Fruit fly (Drosophila melanogaster) whole organism, prepupa: ENCODE results near the gene CG4935.

ENCODE experiments used
- Blimp-1 ChIP-seq: fragments of 200-800 bp; sonication (Bioruptor generic); optimal IDR thresholded peaks from 3 replicates; lab custom pipeline; 2017; ENCODE audit warnings: missing biosample characterization, missing genetic modification characterization, mild to moderate bottlenecking, moderate library complexity, missing genetic modification reagents
- CG10669 ChIP-seq: fragments of 200-800 bp; sonication (Bioruptor generic); optimal IDR thresholded peaks from 3 replicates; lab custom pipeline; 2018; ENCODE audit warnings: missing biosample characterization, mild to moderate bottlenecking, missing genetic modification characterization, moderate library complexity
- CG11294 ChIP-seq: fragments of 200-800 bp; sonication (Bioruptor generic); IDR thresholded peaks from 2 replicates; pipeline ENCODE4 v1.3.6; 2022; ENCODE audit warnings: missing biosample characterization, missing genetic modification characterization
- CG11762 ChIP-seq: fragments of 200-800 bp; sonication (Bioruptor generic); optimal IDR thresholded peaks from 3 replicates; lab custom pipeline; 2016; ENCODE audit warnings: missing biosample characterization, missing genetic modification characterization; ENCODE audit not compliant: insufficient read depth
- CG1621 ChIP-seq: fragments of 200-800 bp; sonication (Bioruptor generic); optimal IDR thresholded peaks from 3 replicates; lab custom pipeline; 2018; ENCODE audit warnings: missing biosample characterization, mild to moderate bottlenecking, missing genetic modification characterization
- CG16779 ChIP-seq: fragments of 200-800 bp; sonication (Bioruptor generic); optimal IDR thresholded peaks from 3 replicates; lab custom pipeline; 2017; ENCODE audit warnings: missing biosample characterization, mild to moderate bottlenecking, missing genetic modification characterization
- CG3032 ChIP-seq: fragments of 200-800 bp; optimal IDR thresholded peaks from 2 replicates; lab custom pipeline; 2019; ENCODE audit warnings: missing biosample characterization, mild to moderate bottlenecking, missing genetic modification characterization, moderate library complexity
- CG32006 ChIP-seq: fragments of 200-800 bp; sonication (Bioruptor generic); optimal IDR thresholded peaks from 3 replicates; lab custom pipeline; 2017; ENCODE audit warnings: missing biosample characterization, mild to moderate bottlenecking, missing genetic modification characterization
- CG3919 ChIP-seq: fragments of 200-800 bp; sonication (Bioruptor generic); optimal IDR thresholded peaks from 3 replicates; lab custom pipeline; 2016; ENCODE audit warnings: missing biosample characterization, missing genetic modification characterization
- CG6163 ChIP-seq: fragments of 200-800 bp; sonication (Bioruptor generic); IDR thresholded peaks from 3 replicates; pipeline ENCODE4 v1.3.6; 2022; ENCODE audit warnings: missing biosample characterization, missing genetic modification characterization
- CG6854 ChIP-seq: fragments of 200-800 bp; sonication (Bioruptor generic); optimal IDR thresholded peaks from 2 replicates; lab custom pipeline; 2017; ENCODE audit warnings: missing biosample characterization, mild to moderate bottlenecking, missing genetic modification characterization
- CG7368 ChIP-seq: fragments of 200-800 bp; sonication (Bioruptor generic); optimal IDR thresholded peaks from 3 replicates; lab custom pipeline; 2016; ENCODE audit warnings: missing biosample characterization, missing genetic modification characterization
- CG8119 ChIP-seq: fragments of 200-800 bp; sonication (Bioruptor generic); IDR thresholded peaks from 3 replicates; pipeline ENCODE4 v1.3.6; 2022; ENCODE audit warnings: missing biosample characterization, missing genetic modification characterization
- CG8632 ChIP-seq: fragments of 200-800 bp; sonication (Bioruptor generic); optimal IDR thresholded peaks from 3 replicates; lab custom pipeline; 2016; ENCODE audit warnings: missing biosample characterization, missing genetic modification characterization
- CG9139 ChIP-seq: fragments of 200-800 bp; sonication (Bioruptor generic); optimal IDR thresholded peaks from 3 replicates; lab custom pipeline; 2017; ENCODE audit warnings: missing biosample characterization, mild to moderate bottlenecking, missing genetic modification characterization
- Eip78C ChIP-seq: fragments of 200-800 bp; sonication (Bioruptor generic); peaks from one replicate; lab custom pipeline; 2016; ENCODE audit warnings: missing biosample characterization, missing genetic modification characterization
- Eip93F ChIP-seq: fragments of 200-800 bp; sonication (Bioruptor generic); optimal IDR thresholded peaks from 2 replicates; lab custom pipeline; 2016; ENCODE audit warnings: missing biosample characterization, mild to moderate bottlenecking, missing genetic modification characterization
- Ets96B ChIP-seq: fragments of 200-800 bp; optimal IDR thresholded peaks from 2 replicates; lab custom pipeline; 2019; ENCODE audit warnings: missing biosample characterization, mild to moderate bottlenecking, missing genetic modification characterization, moderate library complexity
- Gug ChIP-seq: fragments of 200-800 bp; sonication (Bioruptor generic); IDR thresholded peaks from 2 replicates; pipeline ENCODE4 v1.3.6; 2022; ENCODE audit warnings: missing biosample characterization, missing genetic modification characterization
- Hr38 ChIP-seq: sonication (Bioruptor generic); optimal IDR thresholded peaks from 2 replicates; lab custom pipeline; 2016; ENCODE audit warnings: missing biosample characterization, missing genetic modification characterization
- Hr39 ChIP-seq: fragments of 200-800 bp; sonication (Bioruptor generic); optimal IDR thresholded peaks from 2 replicates; lab custom pipeline; 2016; ENCODE audit warnings: missing biosample characterization, missing genetic modification characterization
- Lpt ChIP-seq: fragments of 200-800 bp; sonication (Bioruptor generic); optimal IDR thresholded peaks from 3 replicates; lab custom pipeline; 2016; ENCODE audit warnings: missing biosample characterization, missing genetic modification characterization
- Met ChIP-seq: fragments of 200-800 bp; sonication (Bioruptor generic); optimal IDR thresholded peaks from 3 replicates; lab custom pipeline; 2016; ENCODE audit warnings: missing biosample characterization, missing genetic modification characterization
- Smox ChIP-seq: fragments of 200-800 bp; sonication (Bioruptor generic); optimal IDR thresholded peaks from 3 replicates; lab custom pipeline; 2016; ENCODE audit warnings: missing biosample characterization, missing genetic modification characterization
- Sox102F ChIP-seq: fragments of 200-800 bp; sonication (Bioruptor generic); optimal IDR thresholded peaks from 2 replicates; lab custom pipeline; 2016; ENCODE audit warnings: missing biosample characterization, mild to moderate bottlenecking, missing genetic modification characterization
- Sox15 ChIP-seq: fragments of 200-800 bp; sonication (Bioruptor generic); optimal IDR thresholded peaks from 3 replicates; lab custom pipeline; 2016; ENCODE audit warnings: missing biosample characterization, missing genetic modification characterization
- achi ChIP-seq: fragments of 200-800 bp; sonication (Bioruptor generic); optimal IDR thresholded peaks from 3 replicates; lab custom pipeline; 2016; ENCODE audit warnings: missing biosample characterization, missing genetic modification characterization
- acj6 ChIP-seq: fragments of 200-800 bp; sonication (Bioruptor generic); optimal IDR thresholded peaks from 3 replicates; lab custom pipeline; 2016; ENCODE audit warnings: missing biosample characterization, missing genetic modification characterization
- dac ChIP-seq: fragments of 200-800 bp; sonication (Bioruptor generic); optimal IDR thresholded peaks from 2 replicates; lab custom pipeline; 2017; ENCODE audit warnings: missing biosample characterization, mild to moderate bottlenecking, missing genetic modification characterization
- dsx ChIP-seq: fragments of 200-800 bp; optimal IDR thresholded peaks from 3 replicates; lab custom pipeline; 2019; ENCODE audit warnings: missing biosample characterization, mild to moderate bottlenecking, missing genetic modification characterization, moderate library complexity; ENCODE audit not compliant: poor library complexity, severe bottlenecking
- fd59A ChIP-seq: fragments of 200-800 bp; sonication (Bioruptor generic); optimal IDR thresholded peaks from 2 replicates; lab custom pipeline; 2017; ENCODE audit warnings: missing biosample characterization, mild to moderate bottlenecking, missing genetic modification characterization, missing genetic modification reagents
- fkh ChIP-seq: fragments of 200-800 bp; sonication (Bioruptor generic); optimal IDR thresholded peaks from 3 replicates; lab custom pipeline; 2017; ENCODE audit warnings: missing biosample characterization, mild to moderate bottlenecking, missing genetic modification characterization, moderate library complexity
- net ChIP-seq: fragments of 200-800 bp; sonication (Bioruptor generic); optimal IDR thresholded peaks from 3 replicates; lab custom pipeline; 2016; ENCODE audit warnings: missing biosample characterization, missing genetic modification characterization
- pdm3 ChIP-seq: fragments of 200-800 bp; sonication (Bioruptor generic); optimal IDR thresholded peaks from 3 replicates; lab custom pipeline; 2016; ENCODE audit warnings: missing biosample characterization, missing genetic modification characterization
- salr ChIP-seq, 2 experiments: fragments of 200-800 bp; sonication (Bioruptor generic); optimal IDR thresholded peaks; 3 replicates each; lab custom pipeline; 2016 to 2018; ENCODE audit warnings: missing biosample characterization in 2 of 2, missing genetic modification characterization in 2 of 2, mild to moderate bottlenecking in 1 of 2
- spab ChIP-seq: fragments of 200-800 bp; sonication (Bioruptor generic); optimal IDR thresholded peaks from 2 replicates; lab custom pipeline; 2017; ENCODE audit warnings: missing biosample characterization, mild to moderate bottlenecking, missing genetic modification characterization, missing genetic modification reagents
- ss ChIP-seq, 2 experiments: fragments of 200-800 bp; sonication (Bioruptor generic); optimal IDR thresholded peaks; 2 replicates in 1 of 2; 3 replicates in 1 of 2; lab custom pipeline; 2017 to 2018; ENCODE audit warnings: mild to moderate bottlenecking in 2 of 2, missing biosample characterization in 2 of 2, missing genetic modification characterization in 2 of 2, moderate library complexity in 1 of 2
- topi ChIP-seq: fragments of 200-800 bp; sonication (Bioruptor generic); optimal IDR thresholded peaks from 3 replicates; lab custom pipeline; 2016; ENCODE audit warnings: missing biosample characterization, missing genetic modification characterization
- vri ChIP-seq: fragments of 200-800 bp; sonication (Bioruptor generic); optimal IDR thresholded peaks from 3 replicates; lab custom pipeline; 2016; ENCODE audit warnings: missing biosample characterization, mild to moderate bottlenecking, missing genetic modification characterization

CG4935 gene

dm6 chr2L:16275809-16276178 lies 13.9 kb downstream of the CG4935 start (continued):
- TF ChIP-seq Hr39 (GFP tag; lab: Kevin White, UChicago) = peak; percentile 8
- no peak for TF ChIP-seq vri (GFP tag; lab: Kevin White, UChicago)
- TF ChIP-seq CG7368 = no peak
- TF ChIP-seq CG1621 (tag; lab: Kevin White, UChicago) = peak; percentile 28
- TF ChIP-seq Sox15 (GFP tag; lab: Kevin White, UChicago) = no peak
- TF ChIP-seq dac (GFP tag; lab: Kevin White, UChicago) = peak; percentile 72
- peak; percentile 47 for TF ChIP-seq Met (GFP tag; lab: Kevin White, UChicago)
- peak; percentile 23 for TF ChIP-seq spab (GFP tag; lab: Kevin White, UChicago)
- TF ChIP-seq pdm3 (GFP tag; lab: Kevin White, UChicago) = peak; percentile 48
- peak in 1 of 2 experiments; percentile 2 for TF ChIP-seq salr (GFP tag; optimal IDR thresholded peaks at IDR 0.05; lab: Kevin White, UChicago)
- TF ChIP-seq CG8119 (GFP tag; lab: Robert Waterston, UW) = peak; percentile 81; the same call in 2 of the 3 replicates
- no peak for TF ChIP-seq CG9139 (GFP tag; lab: Kevin White, UChicago)
- peak; percentile 15 for TF ChIP-seq CG3032 (tag; lab: Kevin White, UChicago)
- TF ChIP-seq CG32006 = peak; percentile 89
- TF ChIP-seq CG16779 (tag; lab: Kevin White, UChicago) = peak; percentile 36
- no peak for TF ChIP-seq CG6854 (GFP tag; lab: Kevin White, UChicago)
- peak; percentile 49 for TF ChIP-seq Sox102F (GFP tag; lab: Kevin White, UChicago)
- TF ChIP-seq acj6 = peak; percentile 40
- peak; percentile 14 for TF ChIP-seq CG11762 (GFP tag; lab: Kevin White, UChicago)
- TF ChIP-seq Eip78C (GFP tag; lab: Kevin White, UChicago) = peak; percentile 86
- TF ChIP-seq CG3919 (GFP tag; lab: Kevin White, UChicago) = peak; percentile 27
- no peak for TF ChIP-seq Hr38 (GFP tag; lab: Kevin White, UChicago)
- TF ChIP-seq Lpt = peak; percentile 39
- peak; percentile 43 for TF ChIP-seq achi (GFP tag; lab: Kevin White, UChicago)
- TF ChIP-seq fd59A = no peak
- TF ChIP-seq Ets96B = peak; percentile 62
- peak; percentile 18 for TF ChIP-seq CG8632 (GFP tag; lab: Kevin White, UChicago)
- no peak for TF ChIP-seq Smox
- TF ChIP-seq Gug (GFP tag; lab: Robert Waterston, UW) = peak; percentile 51; the same call in 1 of the 2 replicates
- peak; percentile 52 for TF ChIP-seq topi (GFP tag; lab: Kevin White, UChicago)
- TF ChIP-seq CG10669 = peak; percentile 43
- TF ChIP-seq CG6163 = peak; percentile 83
- peak; percentile 32 for TF ChIP-seq net
- no peak for TF ChIP-seq fkh (GFP tag; lab: Kevin White, UChicago)
- TF ChIP-seq ss (GFP tag; optimal IDR thresholded peaks at IDR 0.05; lab: Kevin White, UChicago) = no peak

dm6 chr2L:16276820-16277219 lies 14.9 kb downstream of the CG4935 start:
- TF ChIP-seq dsx = peak; percentile 70
- TF ChIP-seq fkh (GFP tag; lab: Kevin White, UChicago) = peak; percentile 38
- no peak for TF ChIP-seq Blimp-1 (GFP tag; lab: Kevin White, UChicago)
- no peak for TF ChIP-seq CG11762 (GFP tag; lab: Kevin White, UChicago)

dm6 chr2L:16277922-16278321 lies 16.0 kb downstream of the CG4935 start:
- TF ChIP-seq Smox = no peak
- no peak for TF ChIP-seq Eip93F (GFP tag; lab: Kevin White, UChicago)
- TF ChIP-seq CG11294 (GFP tag; lab: Robert Waterston, UW) = no peak
